Worm (Caenorhabditis elegans): ENCODE measurements around the gene F18C5.9.
A peak's percentile ranks its signal among the peaks of the same experiment; 100 is the strongest.

F18C5.9 gene

DNA sequence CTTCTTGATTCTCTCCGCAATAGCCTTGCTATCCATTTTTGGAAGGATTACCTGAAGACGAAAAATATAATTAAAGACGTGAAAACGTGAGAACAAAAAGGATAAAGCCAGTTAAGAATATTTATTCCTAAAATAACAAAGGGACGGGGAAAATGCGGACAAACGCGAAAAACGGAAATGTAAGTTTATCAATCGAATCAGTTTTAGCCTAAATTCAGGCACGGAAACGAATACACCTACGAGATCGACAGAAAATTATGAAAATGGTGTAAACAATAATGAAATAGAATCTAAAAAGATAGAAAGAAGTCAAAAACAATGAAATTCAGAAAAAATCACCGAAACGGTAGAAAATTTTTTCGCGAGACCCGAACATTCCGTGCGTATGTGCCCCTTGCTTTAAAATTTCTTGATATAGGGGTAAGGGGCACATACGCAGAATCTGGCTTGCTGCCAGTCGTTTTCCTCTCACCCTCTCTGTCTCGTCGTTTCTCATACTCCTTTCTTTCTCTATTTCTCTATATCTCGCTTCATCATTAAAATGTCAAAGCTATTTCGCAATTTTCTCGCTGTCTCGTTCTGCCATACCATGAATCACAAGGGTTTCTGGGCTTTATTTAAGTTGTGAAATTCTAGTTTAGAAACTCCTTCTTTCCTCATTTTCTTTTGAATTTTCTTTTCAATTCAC lies 21.8 kb downstream of the F18C5.9 start, which contains the start of gene icd-1 (continued):
- peak; percentile 86 for TF ChIP-seq fkh-10 (GFP tag; optimal IDR thresholded peaks at IDR 0.05)
- TF ChIP-seq tbx-2 (tag; optimal IDR thresholded peaks at IDR 0.05), result peak; percentile 97
- TF ChIP-seq dsc-1 (tag; optimal IDR thresholded peaks at IDR 0.05), result peak; percentile 94
- TF ChIP-seq unc-98 (GFP tag; IDR thresholded peaks at IDR 0.05), result peak; percentile 82
- peak; percentile 92 for TF ChIP-seq C16A3.4 (tag; optimal IDR thresholded peaks at IDR 0.05)
- TF ChIP-seq pqm-1 (tag; optimal IDR thresholded peaks at IDR 0.05), result no peak
- TF ChIP-seq lsy-2 (tag; optimal IDR thresholded peaks at IDR 0.05), result peak; percentile 94 to 96
- peak in 1 of 2 experiments; percentile 85 for TF ChIP-seq ztf-11 (tag; optimal IDR thresholded peaks at IDR 0.05)
- peak; percentile 94 for TF ChIP-seq nhr-90 (tag; optimal IDR thresholded peaks at IDR 0.05; ENCODE audit: poor library complexity)
- peak; percentile 89 for TF ChIP-seq lir-3 (tag; optimal IDR thresholded peaks at IDR 0.05; ENCODE audit: poor library complexity)
- TF ChIP-seq fkh-4 (tag; optimal IDR thresholded peaks at IDR 0.05; ENCODE audit: borderline replicate concordance), result peak; percentile 66

DNA sequence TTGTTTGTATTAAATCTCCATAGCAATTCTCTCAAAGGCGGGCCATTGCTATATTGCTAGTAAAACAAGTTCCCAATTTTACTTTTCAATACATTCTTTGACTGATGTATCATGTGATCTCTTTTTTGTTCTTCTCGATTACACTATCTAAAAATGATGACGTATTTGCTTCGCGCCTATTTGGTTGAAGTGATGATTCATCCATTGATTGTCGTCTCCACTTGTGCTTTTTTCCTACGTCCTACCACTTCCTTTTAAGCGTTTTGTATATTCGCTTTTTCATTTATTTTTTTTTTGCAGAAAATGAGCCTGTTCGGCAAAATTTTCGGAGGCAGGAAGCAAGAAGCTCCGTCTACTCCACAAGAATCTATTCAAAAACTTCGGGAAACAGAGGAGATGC lies 22.5 kb downstream of the F18C5.9 start, which contains the start of gene vps-32.1:
TSS of gene vps-32.1 (plus strand) at position 301 of the 400 bp plus-strand sequence.
- peak; percentile 40 for TF ChIP-seq fos-1 (tag; optimal IDR thresholded peaks at IDR 0.05)
- no peak for TF ChIP-seq ceh-8 (GFP tag; optimal IDR thresholded peaks at IDR 0.05)
- TF ChIP-seq blmp-1 (tag; optimal IDR thresholded peaks at IDR 0.05), result peak; percentile 28
- no peak for TF ChIP-seq nhr-47 (tag; optimal IDR thresholded peaks at IDR 0.05)
- no peak for TF ChIP-seq ceh-88 (GFP tag; IDR thresholded peaks at IDR 0.05)
- no peak for TF ChIP-seq fkh-8 (tag; optimal IDR thresholded peaks at IDR 0.05)
- TF ChIP-seq lin-14 (GFP tag; optimal IDR thresholded peaks at IDR 0.05), result no peak
- TF ChIP-seq efl-1 (optimal IDR thresholded peaks at IDR 0.05), result no peak
- no peak for TF ChIP-seq efl-1 (GFP tag; optimal IDR thresholded peaks at IDR 0.05 in 1 of 2)
- no peak for TF ChIP-seq ets-5 (GFP tag; IDR thresholded peaks at IDR 0.05)
- TF ChIP-seq lin-13 (GFP tag; optimal IDR thresholded peaks at IDR 0.05), result no peak
- no peak for TF ChIP-seq zag-1 (tag; optimal IDR thresholded peaks at IDR 0.05)
- TF ChIP-seq hlh-4 (tag; optimal IDR thresholded peaks at IDR 0.05), result no peak
- no peak for TF ChIP-seq Y116A8C.19 (tag; optimal IDR thresholded peaks at IDR 0.05; ENCODE audit: borderline replicate concordance)
- TF ChIP-seq snu-23 (GFP tag; optimal IDR thresholded peaks at IDR 0.05), result no peak
- peak in 1 of 6 experiments; percentile 29 for TF ChIP-seq elt-3 (tag; optimal IDR thresholded peaks at IDR 0.05)
- TF ChIP-seq ceh-82 (tag; optimal IDR thresholded peaks at IDR 0.05), result no peak
- peak; percentile 49 for TF ChIP-seq jun-1 (tag; optimal IDR thresholded peaks at IDR 0.05)
- TF ChIP-seq irx-1 (tag; optimal IDR thresholded peaks at IDR 0.05), result no peak
- TF ChIP-seq mdl-1 (tag; optimal IDR thresholded peaks at IDR 0.05), result no peak
- TF ChIP-seq nhr-237 (tag; optimal IDR thresholded peaks at IDR 0.05), result no peak
- TF ChIP-seq dpl-1 (GFP tag; optimal IDR thresholded peaks at IDR 0.05), result peak in 1 of 3 experiments; percentile 15
- no peak for TF ChIP-seq pqm-1 (tag; optimal IDR thresholded peaks at IDR 0.05)
- TF ChIP-seq pax-3 (tag; optimal IDR thresholded peaks at IDR 0.05), result no peak
- TF ChIP-seq hlh-17 (GFP tag; optimal IDR thresholded peaks at IDR 0.05; ENCODE audit: borderline replicate concordance), result no peak
- no peak for TF ChIP-seq rnt-1 (tag; optimal IDR thresholded peaks at IDR 0.05)
- TF ChIP-seq lin-35 (GFP tag; optimal IDR thresholded peaks at IDR 0.05), result peak in 1 of 2 experiments; percentile 4

DNA sequence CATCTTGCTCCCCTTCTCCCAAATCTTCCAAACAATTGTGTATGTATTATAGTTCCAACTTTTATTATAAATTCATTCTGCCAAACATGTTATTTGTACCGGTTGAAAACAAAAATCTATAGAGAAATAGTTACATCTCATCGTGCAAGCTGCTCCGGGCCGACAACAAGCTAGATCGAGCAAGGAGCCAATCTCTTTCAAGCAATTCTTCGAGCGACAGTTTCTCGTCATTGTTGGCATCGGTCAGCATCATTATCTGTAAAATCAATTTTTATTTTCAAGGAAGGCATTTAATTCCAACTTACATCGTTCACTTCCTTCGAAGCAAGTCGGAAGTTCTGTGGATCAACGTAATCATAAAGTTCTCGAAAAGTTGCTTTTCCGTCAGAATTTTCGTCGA lies 24.1 kb downstream of the F18C5.9 start:
- TF ChIP-seq efl-1 (optimal IDR thresholded peaks at IDR 0.05) (no peak), efl-1 (GFP tag; optimal IDR thresholded peaks at IDR 0.05 in 1 of 2) (peak in 1 of 2 experiments; percentile 69), ama-1 (optimal IDR thresholded peaks at IDR 0.05) (peak; percentile 18), efl-3 (GFP tag; optimal IDR thresholded peaks at IDR 0.05) (no peak), fkh-4 (tag; optimal IDR thresholded peaks at IDR 0.05; ENCODE audit: borderline replicate concordance) (no peak)

Measured in whole organism, L1 larva.